Fruit fly (Drosophila melanogaster) whole organism, embryonic: Measurements from ENCODE around the gene nompC.

Experiments used
- CG10565 ChIP-seq: fragments of 200-800 bp; sonication (Bioruptor generic); optimal IDR thresholded peaks from 3 replicates; lab custom pipeline; 2016; ENCODE audit warnings: missing biosample characterization, mild to moderate bottlenecking, missing genetic modification characterization
- CG11504 ChIP-seq: fragments of 200-800 bp; sonication (Bioruptor generic); optimal IDR thresholded peaks from 3 replicates; lab custom pipeline; 2019; ENCODE audit warnings: missing biosample characterization, mild to moderate bottlenecking, missing genetic modification characterization, moderate library complexity
- CG12744 ChIP-seq: fragments of 200-800 bp; sonication (Bioruptor generic); optimal IDR thresholded peaks from 2 replicates; lab custom pipeline; 2016; ENCODE audit warnings: missing biosample characterization, missing genetic modification characterization
- CG13894 ChIP-seq: fragments of 200-800 bp; sonication (Bioruptor generic); optimal IDR thresholded peaks from 3 replicates; lab custom pipeline; 2018; ENCODE audit warnings: missing biosample characterization, mild to moderate bottlenecking, missing genetic modification characterization, moderate library complexity
- CG17361 ChIP-seq: fragments of 200-800 bp; sonication (Bioruptor generic); IDR thresholded peaks from 3 replicates; pipeline ENCODE4 v1.3.6; 2022; ENCODE audit warnings: missing biosample characterization, missing genetic modification characterization
- CG2199 ChIP-seq: fragments of 200-800 bp; sonication (Bioruptor generic); IDR thresholded peaks from 3 replicates; pipeline ENCODE4 v1.3.6; 2022; ENCODE audit warnings: missing biosample characterization, missing genetic modification characterization
- CG30403 ChIP-seq: fragments of 200-800 bp; sonication (Bioruptor generic); optimal IDR thresholded peaks from 3 replicates; lab custom pipeline; 2016; ENCODE audit warnings: missing biosample characterization, missing genetic modification characterization
- CG31441 ChIP-seq: fragments of 200-800 bp; sonication (Bioruptor generic); IDR thresholded peaks from 2 replicates; pipeline ENCODE4 v1.3.6; 2022; ENCODE audit warnings: missing biosample characterization, missing genetic modification characterization
- CG34376 ChIP-seq: fragments of 200-800 bp; sonication (Bioruptor generic); optimal IDR thresholded peaks from 2 replicates; lab custom pipeline; 2018; ENCODE audit warnings: missing biosample characterization, mild to moderate bottlenecking, missing genetic modification characterization
- CG3726 ChIP-seq: fragments of 200-800 bp; sonication (Bioruptor generic); IDR thresholded peaks from 3 replicates; pipeline ENCODE4, ENCODE4 v1.3.6; 2022; ENCODE audit warnings: missing biosample characterization, missing genetic modification characterization
- CG5180 ChIP-seq: fragments of 200-800 bp; sonication (Bioruptor generic); optimal IDR thresholded peaks from 3 replicates; lab custom pipeline; 2017; ENCODE audit warnings: missing biosample characterization, missing genetic modification characterization, mild to moderate bottlenecking, moderate library complexity, missing genetic modification reagents
- CG6254 ChIP-seq: fragments of 200-800 bp; sonication (Bioruptor generic); optimal IDR thresholded peaks from 3 replicates; lab custom pipeline; 2017; ENCODE audit warnings: mild to moderate bottlenecking, missing biosample characterization, missing genetic modification reagents, missing genetic modification characterization
- CG6854 ChIP-seq: fragments of 200-800 bp; sonication (Bioruptor generic); optimal IDR thresholded peaks from 3 replicates; lab custom pipeline; 2017; ENCODE audit warnings: missing biosample characterization, mild to moderate bottlenecking, missing genetic modification characterization
- CG7928 ChIP-seq: fragments of 200-800 bp; sonication (Bioruptor generic); optimal IDR thresholded peaks from 2 replicates; lab custom pipeline; 2017; ENCODE audit warnings: missing biosample characterization, mild to moderate bottlenecking, missing genetic modification characterization
- CG8089 ChIP-seq: fragments of 200-800 bp; sonication (Bioruptor generic); optimal IDR thresholded peaks from 3 replicates; lab custom pipeline; 2016; ENCODE audit warnings: missing biosample characterization, missing genetic modification characterization
- CG8281 ChIP-seq: fragments of 200-800 bp; sonication (Bioruptor generic); optimal IDR thresholded peaks from 2 replicates; lab custom pipeline; 2018; ENCODE audit warnings: missing biosample characterization, mild to moderate bottlenecking, missing genetic modification characterization, moderate library complexity
- Eip74EF ChIP-seq, 2 experiments: fragments of 200-800 bp in 1 of 2; fragments of >200 bp in 1 of 2; sonication (Bioruptor generic) in 1 of 2; optimal IDR thresholded peaks; 2 replicates each; lab custom pipeline; 2017 to 2019; ENCODE audit warnings: missing biosample characterization in 2 of 2, missing genetic modification characterization in 2 of 2, mild to moderate bottlenecking in 1 of 2, moderate library complexity in 1 of 2
- Fer2 ChIP-seq: fragments of 200-800 bp; sonication (Bioruptor generic); optimal IDR thresholded peaks from 2 replicates; lab custom pipeline; 2018; ENCODE audit warnings: missing biosample characterization, mild to moderate bottlenecking, missing genetic modification characterization, moderate library complexity
- H15 ChIP-seq: fragments of 200-800 bp; sonication (Bioruptor generic); IDR thresholded peaks from 3 replicates; pipeline ENCODE4 v1.3.6; 2022; ENCODE audit warnings: missing biosample characterization, missing genetic modification characterization
- Hand ChIP-seq: fragments of 200-800 bp; sonication (Bioruptor generic); optimal IDR thresholded peaks from 2 replicates; lab custom pipeline; 2017; ENCODE audit warnings: mild to moderate bottlenecking, missing biosample characterization, missing genetic modification reagents, missing genetic modification characterization
- HmgZ ChIP-seq: fragments of 200-800 bp; sonication (Bioruptor generic); optimal IDR thresholded peaks from 2 replicates; lab custom pipeline; 2018; ENCODE audit warnings: missing biosample characterization, mild to moderate bottlenecking, missing genetic modification characterization
- NFAT ChIP-seq: fragments of 200-800 bp; sonication (Bioruptor generic); IDR thresholded peaks from 2 replicates; pipeline ENCODE4 v1.3.6; 2022; ENCODE audit warnings: missing biosample characterization, missing genetic modification characterization
- NK7.1 ChIP-seq: fragments of 200-800 bp; sonication (Bioruptor generic); optimal IDR thresholded peaks from 3 replicates; lab custom pipeline; 2016; ENCODE audit warnings: missing biosample characterization, missing genetic modification characterization
- Pdp1 ChIP-seq, 2 experiments: fragments of 200-800 bp; sonication (Bioruptor generic); optimal IDR thresholded peaks; 3 replicates each; lab custom pipeline; 2016; ENCODE audit warnings: missing biosample characterization in 2 of 2, missing genetic modification characterization in 2 of 2, mild to moderate bottlenecking in 1 of 2, moderate library complexity in 1 of 2
- Poxn ChIP-seq: fragments of 200-800 bp; sonication (Bioruptor generic); IDR thresholded peaks from 2 replicates; pipeline ENCODE4 v1.3.6; 2022; ENCODE audit warnings: missing biosample characterization, missing genetic modification characterization
- Six4 ChIP-seq: fragments of 200-800 bp; sonication (Bioruptor generic); optimal IDR thresholded peaks from 2 replicates; lab custom pipeline; 2016; ENCODE audit warnings: missing biosample characterization, missing genetic modification characterization
- TFAM ChIP-seq: fragments of 200-800 bp; sonication (Bioruptor generic); optimal IDR thresholded peaks from 2 replicates; lab custom pipeline; 2017; ENCODE audit warnings: missing biosample characterization, missing genetic modification characterization, inconsistent platforms
- Trl ChIP-seq, 3 experiments: fragments of >200 bp in 2 of 3; fragments of 200-800 bp in 1 of 3; sonication (Bioruptor generic) in 1 of 3; optimal IDR thresholded peaks; 2 replicates in 1 of 3; 3 replicates in 2 of 3; lab custom pipeline; 2016 to 2017; ENCODE audit warnings: missing biosample characterization in 1 of 3, missing genetic modification characterization in 1 of 3
- ac ChIP-seq: fragments of 200-800 bp; sonication (Bioruptor generic); optimal IDR thresholded peaks from 3 replicates; lab custom pipeline; 2017; ENCODE audit warnings: missing biosample characterization, mild to moderate bottlenecking, missing genetic modification characterization
- bowl ChIP-seq: fragments of 200-800 bp; sonication (Bioruptor generic); IDR thresholded peaks from 2 replicates; pipeline ENCODE4 v1.3.6; 2022; ENCODE audit warnings: missing biosample characterization, missing genetic modification characterization
- bsh ChIP-seq, 2 experiments: fragments of 200-800 bp; sonication (Bioruptor generic); optimal IDR thresholded peaks; 2 replicates each; lab custom pipeline; 2017 to 2018; ENCODE audit warnings: mild to moderate bottlenecking in 2 of 2, missing biosample characterization in 2 of 2, missing genetic modification characterization in 2 of 2, moderate library complexity in 1 of 2
- dm ChIP-seq: fragments of 200-800 bp; sonication (Bioruptor generic); optimal IDR thresholded peaks from 3 replicates; lab custom pipeline; 2016; ENCODE audit warnings: missing biosample characterization, missing genetic modification characterization
- fd3F ChIP-seq: fragments of 200-800 bp; sonication (Bioruptor generic); optimal IDR thresholded peaks from 2 replicates; lab custom pipeline; 2018; ENCODE audit warnings: missing biosample characterization, mild to moderate bottlenecking, missing genetic modification characterization, moderate library complexity
- fd96Cb ChIP-seq: fragments of 200-800 bp; sonication (Bioruptor generic); optimal IDR thresholded peaks from 2 replicates; lab custom pipeline; 2018; ENCODE audit warnings: missing biosample characterization, mild to moderate bottlenecking, missing genetic modification characterization, moderate library complexity
- grau ChIP-seq: fragments of 200-800 bp; optimal IDR thresholded peaks from 3 replicates; lab custom pipeline; 2019; ENCODE audit warnings: missing biosample characterization, mild to moderate bottlenecking, missing genetic modification characterization, moderate library complexity
- jumu ChIP-seq: fragments of 200-800 bp; sonication (Bioruptor generic); optimal IDR thresholded peaks from 3 replicates; lab custom pipeline; 2016; ENCODE audit warnings: missing biosample characterization, missing genetic modification characterization
- klu ChIP-seq: fragments of 200-800 bp; sonication (Bioruptor generic); IDR thresholded peaks from 2 replicates; pipeline ENCODE4 v1.3.6; 2022; ENCODE audit warnings: missing biosample characterization, missing genetic modification characterization
- pan ChIP-seq, 4 experiments: fragments of >200 bp in 3 of 4; fragments of 200-800 bp in 1 of 4; sonication (Bioruptor generic) in 1 of 4; optimal IDR thresholded peaks in 3 of 4; IDR thresholded peaks in 1 of 4; 2 replicates each; pipeline versions ENCODE4 v1.3.6 to Lab custom; 2017 to 2022; ENCODE audit warnings: missing biosample characterization in 2 of 4, missing genetic modification characterization in 2 of 4, mixed read lengths in 1 of 4
- pzg ChIP-seq: fragments of 200-800 bp; sonication (Bioruptor generic); optimal IDR thresholded peaks from 3 replicates; lab custom pipeline; 2018; ENCODE audit warnings: missing biosample characterization, mild to moderate bottlenecking, missing genetic modification characterization, moderate library complexity
- run ChIP-seq: fragments of 200-800 bp; sonication (Bioruptor generic); optimal IDR thresholded peaks from 3 replicates; lab custom pipeline; 2018; ENCODE audit warnings: missing biosample characterization, mild to moderate bottlenecking, missing genetic modification characterization
- sens-2 ChIP-seq: fragments of 200-800 bp; sonication (Bioruptor generic); IDR thresholded peaks from 2 replicates; pipeline ENCODE4 v1.3.6; 2022; ENCODE audit warnings: missing biosample characterization, missing genetic modification characterization
- slbo ChIP-seq: fragments of 200-800 bp; sonication (Bioruptor generic); IDR thresholded peaks from 2 replicates; pipeline ENCODE4 v1.3.6; 2022; ENCODE audit warnings: missing biosample characterization, missing genetic modification characterization
- slou ChIP-seq: fragments of 200-800 bp; sonication (Bioruptor generic); optimal IDR thresholded peaks from 3 replicates; lab custom pipeline; 2016; ENCODE audit warnings: missing biosample characterization, missing genetic modification characterization
- sna ChIP-seq: fragments of 200-800 bp; sonication (Bioruptor generic); IDR thresholded peaks from 2 replicates; pipeline ENCODE4 v1.3.6; 2022; ENCODE audit warnings: missing biosample characterization, missing genetic modification characterization; ENCODE audit not compliant: partially characterized antibody
- sr ChIP-seq: fragments of 200-800 bp; sonication (Bioruptor generic); IDR thresholded peaks from 3 replicates; pipeline ENCODE4 v1.3.6; 2022; ENCODE audit warnings: missing biosample characterization, missing genetic modification characterization
- ttk ChIP-seq: fragments of 200-800 bp; sonication (Bioruptor generic); IDR thresholded peaks from 2 replicates; pipeline ENCODE4 v2.1.2; 2022; ENCODE audit warnings: missing biosample characterization, missing genetic modification characterization
- unpg ChIP-seq: fragments of 200-800 bp; sonication (Bioruptor generic); optimal IDR thresholded peaks from 3 replicates; lab custom pipeline; 2018; ENCODE audit warnings: missing biosample characterization, mild to moderate bottlenecking, missing genetic modification characterization, moderate library complexity

The nompC gene

DNA sequence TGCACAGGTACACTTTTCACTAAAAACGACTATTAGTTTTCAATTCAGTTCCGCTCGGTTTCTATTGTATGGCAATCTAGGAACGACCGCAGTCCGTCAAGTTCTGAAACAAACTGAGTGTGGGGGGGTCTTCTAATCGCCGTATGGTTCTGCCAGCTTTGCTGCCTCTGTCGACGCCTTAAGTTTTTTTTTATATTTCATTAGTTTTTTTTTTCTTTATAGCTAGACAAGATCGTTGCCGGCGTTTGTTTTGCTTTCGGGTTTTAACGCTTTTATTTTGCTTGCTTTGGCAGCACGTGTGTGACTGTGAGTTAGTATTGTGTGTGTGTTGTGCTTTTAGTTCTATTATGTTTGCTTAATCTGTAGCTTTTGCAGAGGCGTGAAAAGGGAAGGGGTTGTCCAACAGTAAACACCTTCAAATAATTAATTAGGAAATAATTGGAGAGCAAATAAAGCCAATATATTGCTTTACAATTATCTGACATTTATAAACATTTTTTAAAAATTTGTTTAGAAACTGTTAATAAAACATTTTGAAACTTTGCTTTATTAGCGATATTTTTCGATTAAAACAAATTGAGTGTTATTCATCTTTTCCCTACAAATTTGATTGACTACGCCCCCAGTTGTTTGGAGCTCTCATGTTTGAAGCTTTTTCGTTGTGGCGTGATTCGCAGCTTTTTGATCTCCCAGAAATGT lies 3.7 kb upstream of the nompC start, which contains the start of gene Acsf2 (continued):
- peak; percentile 95 for TF ChIP-seq Poxn (GFP tag; lab: Robert Waterston, UW)
- TF ChIP-seq CG13894: peak; percentile 99
- peak; percentile 98 for TF ChIP-seq CG30403 (GFP tag; lab: Kevin White, UChicago)
- TF ChIP-seq sens-2 (GFP tag; lab: Robert Waterston, UW): peak; percentile 42; the same call in 1 of the 2 replicates
- TF ChIP-seq slou: peak; percentile 96
- TF ChIP-seq ac: no peak
- TF ChIP-seq TFAM (GFP tag; lab: Kevin White, UChicago): no peak
- no peak for TF ChIP-seq pan (optimal IDR thresholded peaks at IDR 0.05; lab: Kevin White, UChicago)
- TF ChIP-seq pan (GFP tag; optimal IDR thresholded peaks at IDR 0.05 in 1 of 2, IDR thresholded peaks at IDR 0.05 in 1 of 2): peak in 1 of 2 experiments; percentile 97
- peak; percentile 86 for TF ChIP-seq H15
- peak; percentile 97 for TF ChIP-seq CG34376 (GFP tag; lab: Kevin White, UChicago)
- TF ChIP-seq fd96Cb (tag; lab: Kevin White, UChicago): peak; percentile 76
- TF ChIP-seq bowl (GFP tag; lab: Robert Waterston, UW): peak; percentile 64
- TF ChIP-seq Pdp1 (GFP tag; optimal IDR thresholded peaks at IDR 0.05; lab: Kevin White, UChicago): peak; percentile 91 to 96
- TF ChIP-seq sna (GFP tag; lab: Robert Waterston, UW): no peak
- TF ChIP-seq pzg: peak; percentile 21
- TF ChIP-seq CG6854 (GFP tag; lab: Kevin White, UChicago): peak; percentile 94
- TF ChIP-seq CG8089 (GFP tag; lab: Kevin White, UChicago): peak; percentile 69
- TF ChIP-seq CG10565 (GFP tag; lab: Kevin White, UChicago): no peak
- TF ChIP-seq CG2199 (GFP tag; lab: Robert Waterston, UW): no peak
- peak; percentile 89 for TF ChIP-seq jumu
- TF ChIP-seq dm (GFP tag; lab: Kevin White, UChicago): peak; percentile 86
- peak; percentile 99 for TF ChIP-seq fd3F (GFP tag; lab: Kevin White, UChicago)
- TF ChIP-seq ttk (GFP tag; lab: Robert Waterston, UW): peak; percentile 85
- TF ChIP-seq Hand (GFP tag; lab: Kevin White, UChicago): peak; percentile 95
- TF ChIP-seq bsh (GFP tag; optimal IDR thresholded peaks at IDR 0.05; lab: Kevin White, UChicago): peak in 1 of 2 experiments; percentile 45
- peak; percentile 98 for TF ChIP-seq klu (GFP tag; lab: Robert Waterston, UW)
- TF ChIP-seq run (tag; lab: Kevin White, UChicago): peak; percentile 89
- peak; percentile 83 for TF ChIP-seq CG8281 (tag; lab: Kevin White, UChicago)
- peak in 1 of 2 experiments; percentile 88 for TF ChIP-seq Eip74EF (GFP tag; optimal IDR thresholded peaks at IDR 0.05; lab: Kevin White, UChicago)
- peak; percentile 98 for TF ChIP-seq NFAT (GFP tag; lab: Robert Waterston, UW)
- peak; percentile 91 for TF ChIP-seq CG31441 (GFP tag; lab: Robert Waterston, UW)
- TF ChIP-seq unpg: peak; percentile 95
- peak; percentile 88 for TF ChIP-seq NK7.1 (GFP tag; lab: Kevin White, UChicago)
- TF ChIP-seq slbo (GFP tag; lab: Robert Waterston, UW): peak; percentile 99
- TF ChIP-seq HmgZ (tag; lab: Kevin White, UChicago): peak; percentile 98
- peak; percentile 83 for TF ChIP-seq Six4
- TF ChIP-seq CG5180 (GFP tag; lab: Kevin White, UChicago): peak; percentile 80
- peak; percentile 95 for TF ChIP-seq CG17361 (GFP tag; lab: Robert Waterston, UW)
- TF ChIP-seq CG7928 (GFP tag; lab: Kevin White, UChicago): peak; percentile 82
- peak; percentile 94 for TF ChIP-seq CG11504 (tag; lab: Kevin White, UChicago)
- TF ChIP-seq CG3726 (GFP tag; lab: Robert Waterston, UW): peak; percentile 76; the same call in 1 of the 3 replicates
- peak; percentile 98 for TF ChIP-seq grau (tag; lab: Kevin White, UChicago)
- peak; percentile 40; the same call in 1 of the 3 replicates for TF ChIP-seq sr
- TF ChIP-seq Trl (optimal IDR thresholded peaks at IDR 0.05; lab: Kevin White, UChicago): no peak
- peak; percentile 93 for TF ChIP-seq Trl (GFP tag; optimal IDR thresholded peaks at IDR 0.05; lab: Kevin White, UChicago)
- peak; percentile 95 for TF ChIP-seq CG12744 (GFP tag; lab: Kevin White, UChicago)
- peak; percentile 98 for TF ChIP-seq Fer2 (tag; lab: Kevin White, UChicago)
- TF ChIP-seq CG6254 (GFP tag; lab: Kevin White, UChicago): no peak
